Worm (Caenorhabditis elegans) whole organism, dauer: ENCODE data around the gene nhr-231.
"Not testable (repeated sequence)": the region's sequence is repeated elsewhere in the genome, so short reads cannot be mapped to it uniquely, and the experiment has no call there.

Source experiments
- unc-62 ChIP-seq: sonication (generic microtip); optimal IDR thresholded peaks from 2 replicates; lab custom pipeline; 2017; ENCODE audit warnings: missing biosample characterization, missing genetic modification reagents, missing genetic modification characterization

Gene nhr-231

ce11 chrV:18790658-18791057 lies at the start of gene nhr-231:
nhr-231 (plus strand) TSS chrV:18790958.
- no peak for TF ChIP-seq unc-62 (GFP tag; lab: Kevin White, UChicago)

- TF ChIP-seq unc-62 (GFP tag; lab: Kevin White, UChicago): no peak
Measured at ce11 chrV:18742108-18742507, 48.6 kb upstream of the nhr-231 start, which contains the start of gene clec-250. clec-250 (minus strand) TSS chrV:18742208.

DNA sequence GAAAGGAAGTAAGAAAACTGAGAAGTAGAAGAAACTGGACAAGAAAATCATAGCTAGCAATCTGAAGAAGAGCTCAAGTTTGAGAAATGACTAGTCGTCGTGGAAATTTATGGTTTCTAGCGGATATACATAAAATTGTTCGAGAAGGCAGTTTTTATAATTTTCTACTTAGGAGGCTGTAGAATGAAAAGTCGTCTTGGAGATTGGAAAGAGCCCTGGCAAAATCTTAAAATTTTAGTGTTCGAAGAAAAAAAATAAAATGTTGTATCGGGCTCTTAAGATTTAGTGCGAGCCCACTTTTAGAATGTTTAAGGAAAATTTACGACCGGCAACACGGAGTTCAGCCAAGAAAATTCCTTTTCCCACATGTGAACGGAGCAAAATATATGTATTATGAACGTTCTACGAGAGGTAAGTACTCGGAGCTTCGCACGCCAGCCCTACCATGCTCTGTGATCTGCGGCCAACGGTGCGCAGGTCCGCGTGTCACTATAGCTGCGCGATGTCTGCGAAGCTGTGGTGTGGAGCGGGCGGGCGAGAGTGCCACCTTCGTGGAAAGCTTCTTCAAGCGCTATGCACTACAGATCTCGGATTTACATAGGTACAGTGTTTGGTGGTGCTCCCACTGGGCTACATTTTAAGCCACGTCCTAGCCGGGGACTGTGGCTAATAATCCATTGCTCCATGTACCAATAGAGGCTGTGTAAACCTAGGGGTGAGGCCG lies 43.7 kb upstream of the nhr-231 start, which contains the start of gene clec-251:
Gene clec-251 (minus strand): TSS at position 51 of the 724 bp plus-strand sequence.
- no peak for TF ChIP-seq unc-62 (GFP tag; lab: Kevin White, UChicago)

- no peak for TF ChIP-seq unc-62 (GFP tag; lab: Kevin White, UChicago)
Measured at ce11 chrV:18748726-18749125, 42.0 kb upstream of the nhr-231 start, which contains the start of gene clec-252. clec-252 (minus strand) TSS chrV:18748826.

- TF ChIP-seq unc-62 (GFP tag; lab: Kevin White, UChicago): no peak
Measured at ce11 chrV:18750445-18750844, 40.3 kb upstream of the nhr-231 start, which contains the start of the genes F11D11.21 and F11D11.12. F11D11.21 (minus strand) TSS chrV:18750545. F11D11.12 (minus strand) TSS chrV:18750682.

- no peak for TF ChIP-seq unc-62 (GFP tag; lab: Kevin White, UChicago)
Measured at ce11 chrV:18753036-18753435, 37.7 kb upstream of the nhr-231 start, which contains the start of gene F11D11.6. F11D11.6 (minus strand) TSS chrV:18753136.

- TF ChIP-seq unc-62 (GFP tag; lab: Kevin White, UChicago): not testable (repeated sequence)
Measured at ce11 chrV:18754328-18754727, 36.4 kb upstream of the nhr-231 start, which contains the start of gene clec-254. clec-254 (minus strand) TSS chrV:18754428.

DNA sequence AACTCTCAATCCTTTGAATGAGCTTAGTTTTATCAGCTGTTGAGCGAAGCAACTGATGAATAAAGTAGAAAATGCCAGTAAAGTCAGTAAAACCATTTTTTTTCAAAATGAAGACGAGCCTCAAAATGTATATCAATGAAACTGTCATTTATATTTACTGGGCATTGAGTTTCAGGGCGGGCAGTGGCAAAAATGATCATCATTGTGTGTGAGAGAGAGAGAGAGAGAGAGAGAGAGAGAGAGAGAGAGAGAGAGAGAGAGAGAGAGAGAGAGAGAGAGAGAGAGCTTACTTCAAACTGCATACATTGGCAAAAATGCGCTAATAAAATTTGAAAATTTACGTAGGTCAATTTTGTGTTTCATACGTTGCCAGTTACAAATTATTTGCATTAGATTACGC lies 30.6 kb upstream of the nhr-231 start, which contains the start of gene F11D11.3:
Gene F11D11.3 (minus strand): TSS at position 101 of the 400 bp plus-strand sequence.
- TF ChIP-seq unc-62 (GFP tag; lab: Kevin White, UChicago): no peak

DNA sequence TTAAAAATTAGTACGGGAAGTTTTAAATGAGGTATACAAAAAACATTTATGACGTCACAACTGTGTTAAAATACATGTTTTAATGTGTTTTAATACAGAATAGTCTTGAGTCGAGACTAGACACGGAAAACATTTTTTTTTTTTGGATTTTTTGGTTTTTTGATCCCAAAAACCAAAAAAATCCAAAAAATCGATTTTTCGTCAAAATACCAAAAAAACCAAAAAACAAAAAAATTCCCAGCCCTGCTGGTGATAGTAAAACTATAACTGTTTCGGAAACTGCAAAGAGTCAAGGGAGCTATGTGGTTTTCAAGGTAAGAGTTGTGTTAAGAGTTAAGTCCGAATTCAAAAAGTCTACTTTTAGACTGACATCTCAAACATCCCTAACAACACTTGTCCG lies 29.7 kb upstream of the nhr-231 start, which contains the start of gene F11D11.4:
Gene F11D11.4 (plus strand): TSS at position 301 of the 400 bp plus-strand sequence.
- TF ChIP-seq unc-62 (GFP tag; lab: Kevin White, UChicago): no peak

- TF ChIP-seq unc-62 (GFP tag; lab: Kevin White, UChicago): not testable (repeated sequence)
Measured at ce11 chrV:18762044-18762443, 28.7 kb upstream of the nhr-231 start, which contains the start of gene F11D11.22. F11D11.22 (plus strand) TSS chrV:18762344.

DNA sequence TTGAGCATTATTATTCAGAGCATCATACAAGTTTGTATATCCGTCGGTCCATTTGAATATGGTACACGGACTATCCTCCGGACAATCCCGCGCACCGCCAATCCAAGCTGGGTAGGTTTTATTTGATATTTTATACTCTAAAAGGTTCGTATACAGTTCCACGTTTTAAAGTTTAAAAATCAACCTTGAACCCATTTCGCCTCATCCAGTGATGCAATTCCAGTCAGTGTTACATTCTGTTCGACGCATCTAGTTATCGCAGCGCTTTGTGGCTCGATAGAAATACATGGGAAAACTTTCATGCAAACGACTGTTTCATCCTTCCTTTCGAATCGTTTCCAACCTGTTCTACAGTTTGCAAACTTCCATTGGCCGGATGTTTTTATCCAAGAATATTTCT lies 20.9 kb upstream of the nhr-231 start:
- no peak for TF ChIP-seq unc-62 (GFP tag; lab: Kevin White, UChicago)

ce11 chrV:18770623-18771022 lies 20.1 kb upstream of the nhr-231 start, which contains the start of gene clec-255:
clec-255 (minus strand) TSS chrV:18770723.
- no peak for TF ChIP-seq unc-62 (GFP tag; lab: Kevin White, UChicago)

DNA sequence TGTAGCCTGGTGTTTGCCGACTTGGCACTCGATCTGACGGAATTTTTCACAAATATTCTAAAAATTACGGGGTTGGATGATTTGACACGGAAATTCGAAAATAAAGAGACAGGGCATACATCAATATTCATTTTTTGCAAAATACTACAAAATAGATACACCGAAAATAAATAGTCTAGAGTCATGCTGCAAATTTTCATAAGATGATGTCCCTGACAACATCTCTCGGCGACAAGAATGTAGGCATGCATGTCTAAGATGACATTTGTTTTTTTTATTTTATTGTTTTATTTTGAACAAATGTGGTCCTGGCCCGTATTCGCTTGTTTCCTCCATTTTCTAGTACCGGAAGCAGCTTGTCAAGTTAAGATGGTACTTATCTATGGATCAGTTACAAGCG lies 19.4 kb upstream of the nhr-231 start, which contains the start of gene clec-256:
Gene clec-256 (plus strand): TSS at position 301 of the 400 bp plus-strand sequence.
- TF ChIP-seq unc-62 (GFP tag; lab: Kevin White, UChicago): no peak

DNA sequence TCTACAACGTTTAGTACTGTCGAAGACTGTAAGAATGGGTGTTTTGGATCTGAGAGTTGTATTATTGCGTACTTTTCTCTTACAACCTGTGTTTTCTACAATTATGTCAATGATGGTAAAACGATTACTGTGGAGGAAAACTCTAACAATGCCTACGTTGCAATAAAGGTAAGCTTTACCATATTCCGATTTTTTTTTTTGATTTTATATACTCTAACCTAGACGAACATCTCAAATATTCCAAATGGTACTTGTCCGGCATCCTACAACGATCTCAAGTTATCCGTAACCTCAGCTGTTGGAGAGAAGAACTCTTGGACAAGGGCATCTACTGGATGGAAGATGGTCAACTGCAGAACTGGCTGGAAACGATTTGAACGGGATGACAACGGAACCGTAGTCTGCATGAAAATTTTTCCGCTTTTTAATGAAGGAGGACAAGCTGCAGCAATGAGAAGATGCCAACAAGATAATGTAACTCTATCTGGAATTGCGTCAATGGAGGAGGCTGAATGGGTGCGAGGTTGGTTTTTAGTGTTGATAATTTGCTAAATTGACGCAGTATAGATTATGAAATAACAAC lies 18.9 kb upstream of the nhr-231 start:
- TF ChIP-seq unc-62 (GFP tag; lab: Kevin White, UChicago): no peak

DNA sequence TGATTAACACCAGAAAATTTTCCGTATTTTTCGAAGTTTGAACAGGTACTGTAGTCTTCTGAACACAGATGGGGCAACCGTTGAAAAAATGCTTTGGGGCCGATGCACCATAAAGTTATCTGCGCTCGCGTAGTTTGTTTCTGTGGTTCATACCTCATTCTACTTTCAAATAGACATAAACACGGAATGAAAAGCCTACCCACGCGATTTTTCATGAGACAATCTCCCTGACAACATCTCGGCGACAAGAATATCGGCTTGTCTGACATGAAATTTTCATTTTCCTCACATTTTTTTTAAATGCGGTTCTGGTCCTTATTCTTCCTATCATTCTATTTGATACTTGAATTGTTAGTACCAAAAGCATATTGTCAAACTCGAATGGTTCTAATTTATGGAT lies 18.0 kb upstream of the nhr-231 start, which contains the start of gene clec-257:
Gene clec-257 (plus strand): TSS at position 301 of the 400 bp plus-strand sequence.
- TF ChIP-seq unc-62 (GFP tag; lab: Kevin White, UChicago): no peak

ce11 chrV:18776245-18776737 lies 14.5 kb upstream of the nhr-231 start, which contains the start of gene Y17D7B.4:
Y17D7B.4 (minus strand) TSS chrV:18776687.
- TF ChIP-seq unc-62 (GFP tag; lab: Kevin White, UChicago): no peak
